Worm (Caenorhabditis elegans) whole organism, L1 larva: ENCODE results near the gene Y57G11B.6.

Source experiments
- C04F5.9 ChIP-seq: sonication (generic microtip); optimal IDR thresholded peaks from 2 replicates; lab custom pipeline; 2016; ENCODE audit warnings: missing genetic modification characterization, missing compliant biosample characterization
- Y116A8C.19 ChIP-seq: sonication (generic microtip); optimal IDR thresholded peaks from 2 replicates; lab custom pipeline; 2016; ENCODE audit warnings: missing compliant biosample characterization, missing genetic modification characterization, borderline replicate concordance
- blmp-1 ChIP-seq: fragments of 150-350 bp; optimal IDR thresholded peaks from 2 replicates; lab custom pipeline; 2014; ENCODE audit warnings: missing biosample characterization, missing genetic modification characterization
- ceh-63 ChIP-seq: fragments of 200-800 bp; sonication (Bioruptor generic); optimal IDR thresholded peaks from 2 replicates; lab custom pipeline; 2018; ENCODE audit warnings: mild to moderate bottlenecking, missing genetic modification characterization, missing compliant biosample characterization
- ces-1 ChIP-seq: fragments of 150-350 bp; optimal IDR thresholded peaks from 2 replicates; lab custom pipeline; 2014; ENCODE audit warnings: missing biosample characterization, missing genetic modification reagents, missing genetic modification characterization
- dpl-1 ChIP-seq, 3 experiments: fragments of 150-350 bp in 2 of 3; sonication (generic microtip) in 1 of 3; optimal IDR thresholded peaks; 2 replicates each; lab custom pipeline; 2014 to 2017; ENCODE audit warnings: missing biosample characterization in 3 of 3, missing genetic modification characterization in 3 of 3, missing genetic modification reagents in 3 of 3
- dsc-1 ChIP-seq: sonication (generic microtip); optimal IDR thresholded peaks from 2 replicates; lab custom pipeline; 2016; ENCODE audit warnings: mild to moderate bottlenecking, missing genetic modification characterization, missing compliant biosample characterization
- efl-1 ChIP-seq, 4 experiments: fragments of 150-350 bp; optimal IDR thresholded peaks in 3 of 4; peaks in 1 of 4; 1 replicate in 1 of 4; 2 replicates in 3 of 4; lab custom pipeline; 2014; ENCODE audit warnings: missing biosample characterization in 2 of 4, missing genetic modification characterization in 2 of 4, missing genetic modification reagents in 2 of 4
- egl-13 ChIP-seq: sonication (generic microtip); optimal IDR thresholded peaks from 2 replicates; lab custom pipeline; 2016; ENCODE audit warnings: missing genotype, missing genetic modification reagents, missing genetic modification characterization, missing compliant biosample characterization
- elt-2 ChIP-seq: sonication (generic microtip); optimal IDR thresholded peaks from 2 replicates; lab custom pipeline; 2016; ENCODE audit warnings: missing genetic modification characterization, mild to moderate bottlenecking, inconsistent platforms, missing compliant biosample characterization, missing genetic modification reagents
- elt-3 ChIP-seq, 6 experiments: fragments of 150-350 bp in 1 of 6; sonication (generic microtip); optimal IDR thresholded peaks; 2 replicates each; lab custom pipeline; 2017 to 2018; ENCODE audit warnings: missing biosample characterization in 6 of 6, missing genetic modification characterization in 6 of 6, inconsistent platforms in 1 of 6
- ets-5 ChIP-seq: fragments of 200-800 bp; sonication (Bioruptor generic); IDR thresholded peaks from 2 replicates; pipeline ENCODE4 v1.3.6; 2022; ENCODE audit warnings: missing genetic modification characterization, missing compliant biosample characterization
- fkh-10 ChIP-seq: sonication (generic microtip); optimal IDR thresholded peaks from 2 replicates; lab custom pipeline; 2017; ENCODE audit warnings: missing biosample characterization, missing genetic modification reagents, missing genetic modification characterization
- fkh-8 ChIP-seq: sonication (generic microtip); optimal IDR thresholded peaks from 2 replicates; lab custom pipeline; 2016; ENCODE audit warnings: mild to moderate bottlenecking, missing genetic modification characterization, missing compliant biosample characterization
- hlh-17 ChIP-seq: fragments of 200-800 bp; sonication (Bioruptor generic); optimal IDR thresholded peaks from 2 replicates; lab custom pipeline; 2018; ENCODE audit warnings: missing genetic modification characterization, mild to moderate bottlenecking, missing compliant biosample characterization, moderate library complexity, borderline replicate concordance
- lin-13 ChIP-seq: fragments of 150-350 bp; optimal IDR thresholded peaks from 2 replicates; lab custom pipeline; 2014; ENCODE audit warnings: missing biosample characterization, missing genetic modification reagents, missing genetic modification characterization
- lin-14 ChIP-seq: fragments of 200-800 bp; sonication (Bioruptor generic); optimal IDR thresholded peaks from 2 replicates; lab custom pipeline; 2018; ENCODE audit warnings: mild to moderate bottlenecking, missing genetic modification characterization, moderate library complexity, missing compliant biosample characterization
- lin-35 ChIP-seq, 2 experiments: fragments of 150-350 bp; optimal IDR thresholded peaks; 2 replicates each; lab custom pipeline; 2014; ENCODE audit warnings: missing biosample characterization in 2 of 2, missing genetic modification characterization in 2 of 2, missing genetic modification reagents in 2 of 2
- lin-39 ChIP-seq: fragments of 150-350 bp; optimal IDR thresholded peaks from 2 replicates; lab custom pipeline; 2014; ENCODE audit warnings: missing biosample characterization, missing genetic modification reagents, missing genetic modification characterization
- lir-3 ChIP-seq: sonication (generic microtip); optimal IDR thresholded peaks from 2 replicates; lab custom pipeline; 2016; ENCODE audit warnings: mild to moderate bottlenecking, missing genetic modification characterization, moderate library complexity, missing compliant biosample characterization; ENCODE audit not compliant: poor library complexity
- nhr-11 ChIP-seq: fragments of 150-350 bp; optimal IDR thresholded peaks from 2 replicates; lab custom pipeline; 2014; ENCODE audit warnings: missing biosample characterization, missing genetic modification characterization
- nhr-12 ChIP-seq: sonication (generic microtip); optimal IDR thresholded peaks from 2 replicates; lab custom pipeline; 2017; ENCODE audit warnings: missing biosample characterization, missing genetic modification characterization
- nhr-20 ChIP-seq: sonication (generic microtip); optimal IDR thresholded peaks from 2 replicates; lab custom pipeline; 2016; ENCODE audit warnings: mild to moderate bottlenecking, missing genetic modification characterization, missing compliant biosample characterization
- nhr-28 ChIP-seq: fragments of 150-350 bp; optimal IDR thresholded peaks from 2 replicates; lab custom pipeline; 2014; ENCODE audit warnings: missing biosample characterization, missing genetic modification characterization
- nhr-47 ChIP-seq: sonication (generic microtip); optimal IDR thresholded peaks from 2 replicates; lab custom pipeline; 2016; ENCODE audit warnings: mild to moderate bottlenecking, missing genetic modification characterization, moderate library complexity, missing compliant biosample characterization
- nhr-76 ChIP-seq: sonication (generic microtip); optimal IDR thresholded peaks from 2 replicates; lab custom pipeline; 2017; ENCODE audit warnings: missing biosample characterization, missing genetic modification characterization
- nhr-85 ChIP-seq: sonication (generic microtip); peaks from one replicate; lab custom pipeline; 2016; ENCODE audit warnings: missing genetic modification characterization, inconsistent platforms, missing compliant biosample characterization
- pag-3 ChIP-seq: sonication (generic microtip); optimal IDR thresholded peaks from 2 replicates; lab custom pipeline; 2017; ENCODE audit warnings: missing genetic modification characterization, mild to moderate bottlenecking, missing compliant biosample characterization, antibody characterized with exemption, borderline replicate concordance; ENCODE audit not compliant: insufficient read depth
- pqm-1 ChIP-seq: sonication (generic microtip); optimal IDR thresholded peaks from 3 replicates; lab custom pipeline; 2017; ENCODE audit warnings: missing biosample characterization, missing genetic modification characterization
- skn-1 ChIP-seq: fragments of 150-350 bp; optimal IDR thresholded peaks from 2 replicates; lab custom pipeline; 2014; ENCODE audit warnings: missing biosample characterization, missing genetic modification characterization
- snu-23 ChIP-seq: sonication (generic microtip); optimal IDR thresholded peaks from 2 replicates; lab custom pipeline; 2016; ENCODE audit warnings: missing genetic modification characterization, missing compliant biosample characterization
- sox-4 ChIP-seq: sonication (generic microtip); optimal IDR thresholded peaks from 2 replicates; lab custom pipeline; 2016; ENCODE audit warnings: missing genetic modification characterization, missing compliant biosample characterization
- sptf-1 ChIP-seq: fragments of 150-350 bp; optimal IDR thresholded peaks from 2 replicates; lab custom pipeline; 2014; ENCODE audit warnings: missing biosample characterization, missing genetic modification characterization
- tbx-2 ChIP-seq: sonication (generic microtip); optimal IDR thresholded peaks from 2 replicates; lab custom pipeline; 2016; ENCODE audit warnings: missing genetic modification characterization, missing compliant biosample characterization
- tlp-1 ChIP-seq: fragments of 150-350 bp; optimal IDR thresholded peaks from 2 replicates; lab custom pipeline; 2014; ENCODE audit warnings: missing biosample characterization, missing genetic modification characterization
- unc-130 ChIP-seq: fragments of 150-350 bp; optimal IDR thresholded peaks from 2 replicates; lab custom pipeline; 2017; ENCODE audit warnings: missing biosample characterization, missing genetic modification characterization, inconsistent platforms
- unc-62 ChIP-seq: fragments of 150-350 bp; optimal IDR thresholded peaks from 2 replicates; lab custom pipeline; 2014; ENCODE audit warnings: missing biosample characterization, missing genetic modification reagents, missing genetic modification characterization
- zag-1 ChIP-seq: fragments of 150-350 bp; optimal IDR thresholded peaks from 2 replicates; lab custom pipeline; 2014; ENCODE audit warnings: missing biosample characterization, missing genetic modification characterization
- zip-4 ChIP-seq: fragments of 200-800 bp; sonication (Bioruptor generic); optimal IDR thresholded peaks from 2 replicates; lab custom pipeline; 2018; ENCODE audit warnings: mild to moderate bottlenecking, missing genetic modification characterization, moderate library complexity, missing compliant biosample characterization
- ztf-4 ChIP-seq: fragments of 150-350 bp; optimal IDR thresholded peaks from 2 replicates; lab custom pipeline; 2014; ENCODE audit warnings: missing biosample characterization, missing genetic modification characterization

Gene Y57G11B.6

ce11 chrIV:14554788-14555187 lies at the start of gene Y57G11B.6:
Y57G11B.6 (minus strand) TSS chrIV:14554888.
- no peak for TF ChIP-seq sptf-1 (tag; lab: Kevin White, UChicago)
- no peak for TF ChIP-seq ces-1 (GFP tag; lab: Kevin White, UChicago)
- TF ChIP-seq lin-39 (tag; lab: Kevin White, UChicago): no peak
- TF ChIP-seq dpl-1 (GFP tag; optimal IDR thresholded peaks at IDR 0.05; lab: Kevin White, UChicago): no peak
- no peak for TF ChIP-seq egl-13 (tag; lab: Kevin White, UChicago)
- no peak for TF ChIP-seq dsc-1 (tag; lab: Kevin White, UChicago)
- TF ChIP-seq, all 84 proteins: peak for 0

- no peak for TF ChIP-seq efl-1 (optimal IDR thresholded peaks at IDR 0.05; lab: Kevin White, UChicago)
- peak in 1 of 2 experiments; percentile 90 for TF ChIP-seq efl-1 (GFP tag; optimal IDR thresholded peaks at IDR 0.05 in 1 of 2; lab: Kevin White, UChicago)
- no peak for TF ChIP-seq ets-5 (GFP tag; lab: Robert Waterston, UW)
- peak in 1 of 2 experiments; percentile 34 for TF ChIP-seq lin-35 (GFP tag; optimal IDR thresholded peaks at IDR 0.05; lab: Kevin White, UChicago)
- no peak for TF ChIP-seq nhr-47 (tag; lab: Kevin White, UChicago)
- TF ChIP-seq nhr-28 (tag; lab: Kevin White, UChicago): no peak
- TF ChIP-seq nhr-20 (tag; lab: Kevin White, UChicago): peak; percentile 40
- TF ChIP-seq sox-4: no peak
- TF ChIP-seq nhr-85 (tag; lab: Kevin White, UChicago): peak; percentile 84
- TF ChIP-seq unc-62 (GFP tag; lab: Kevin White, UChicago): no peak
- no peak for TF ChIP-seq lir-3 (tag; lab: Kevin White, UChicago)
- TF ChIP-seq skn-1 (tag; lab: Kevin White, UChicago): no peak
- peak; percentile 30 for TF ChIP-seq snu-23
Measured at ce11 chrIV:14603022-14603421, 48.3 kb upstream of the Y57G11B.6 start.

- no peak for TF ChIP-seq ztf-4 (tag; lab: Kevin White, UChicago)
- TF ChIP-seq blmp-1: peak; percentile 12
- no peak for TF ChIP-seq zag-1 (tag; lab: Kevin White, UChicago)
- peak in 1 of 6 experiments; percentile 55 for TF ChIP-seq elt-3 (tag; optimal IDR thresholded peaks at IDR 0.05; lab: Kevin White, UChicago)
- TF ChIP-seq pag-3 (tag; lab: Kevin White, UChicago): no peak
- no peak for TF ChIP-seq unc-130
- TF ChIP-seq lin-35 (GFP tag; optimal IDR thresholded peaks at IDR 0.05; lab: Kevin White, UChicago): no peak
- no peak for TF ChIP-seq skn-1 (tag; lab: Kevin White, UChicago)
- no peak for TF ChIP-seq ceh-63 (GFP tag; lab: Kevin White, UChicago)
- no peak for TF ChIP-seq lin-14 (GFP tag; lab: Kevin White, UChicago)
- no peak for TF ChIP-seq nhr-76 (tag; lab: Kevin White, UChicago)
- no peak for TF ChIP-seq sox-4
- TF ChIP-seq tlp-1 (tag; lab: Kevin White, UChicago): no peak
- TF ChIP-seq nhr-11: no peak
- TF ChIP-seq nhr-85 (tag; lab: Kevin White, UChicago): peak; percentile 67
- no peak for TF ChIP-seq Y116A8C.19 (tag; lab: Kevin White, UChicago)
- no peak for TF ChIP-seq zip-4 (GFP tag; lab: Kevin White, UChicago)
- no peak for TF ChIP-seq pqm-1 (tag; lab: Kevin White, UChicago)
- no peak for TF ChIP-seq lir-3 (tag; lab: Kevin White, UChicago)
- no peak for TF ChIP-seq nhr-12
- TF ChIP-seq elt-2 (tag; lab: Kevin White, UChicago): no peak
- no peak for TF ChIP-seq sptf-1 (tag; lab: Kevin White, UChicago)
- TF ChIP-seq tbx-2 (tag; lab: Kevin White, UChicago): no peak
- no peak for TF ChIP-seq dpl-1 (GFP tag; optimal IDR thresholded peaks at IDR 0.05; lab: Kevin White, UChicago)
- no peak for TF ChIP-seq hlh-17 (GFP tag; lab: Kevin White, UChicago)
- TF ChIP-seq lin-13: no peak
- TF ChIP-seq fkh-8: no peak
- no peak for TF ChIP-seq fkh-10 (GFP tag; lab: Kevin White, UChicago)
- no peak for TF ChIP-seq C04F5.9 (tag; lab: Kevin White, UChicago)
- peak; percentile 46 for TF ChIP-seq nhr-20 (tag; lab: Kevin White, UChicago)
Measured at ce11 chrIV:14599321-14599720, 44.6 kb upstream of the Y57G11B.6 start.
